Fruit fly (Drosophila melanogaster): ENCODE measurements around the gene FMRFaR.

Gene FMRFaR

dm6 chr3L:3042150-3043049, 40.9 kb downstream of the FMRFaR start, which contains the start of gene Prx4 (continued):
- peak; percentile 48; the same call in 1 of the 2 replicates for TF ChIP-seq CG10959 (GFP tag; IDR thresholded peaks at IDR 0.05)
- TF ChIP-seq zen (tag; optimal IDR thresholded peaks at IDR 0.05), result peak; percentile 20
- peak; percentile 49 for TF ChIP-seq odd (GFP tag; optimal IDR thresholded peaks at IDR 0.05)
- TF ChIP-seq sens-2 (GFP tag; IDR thresholded peaks at IDR 0.05), result peak; percentile 26; the same call in 1 of the 2 replicates
- peak; percentile 72 for TF ChIP-seq CG1233 (GFP tag; optimal IDR thresholded peaks at IDR 0.05)
- TF ChIP-seq z (GFP tag; IDR thresholded peaks at IDR 0.05), result no peak
- TF ChIP-seq hbn (GFP tag; IDR thresholded peaks at IDR 0.05; ENCODE audit: partially characterized antibody), result no peak
- TF ChIP-seq Lim3 (GFP tag; IDR thresholded peaks at IDR 0.05), result no peak
- peak; percentile 21 for TF ChIP-seq Jarid2 (GFP tag; optimal IDR thresholded peaks at IDR 0.05)
- peak; percentile 56 for TF ChIP-seq CG3847 (GFP tag; IDR thresholded peaks at IDR 0.05)
- no peak for TF ChIP-seq mirr (GFP tag; optimal IDR thresholded peaks at IDR 0.05)
- no peak for TF ChIP-seq lbe (GFP tag; optimal IDR thresholded peaks at IDR 0.05)
- peak; percentile 62 for TF ChIP-seq CG15601 (tag; optimal IDR thresholded peaks at IDR 0.05)
- TF ChIP-seq CG12391 (tag; optimal IDR thresholded peaks at IDR 0.05), result peak; percentile 66
- TF ChIP-seq ken (GFP tag; IDR thresholded peaks at IDR 0.05), result peak; percentile 87; the same call in 2 of the 3 replicates
- TF ChIP-seq E2f1 (GFP tag; IDR thresholded peaks at IDR 0.05), result peak; percentile 69
- TF ChIP-seq Dek (tag; optimal IDR thresholded peaks at IDR 0.05), result peak; percentile 69
- TF ChIP-seq CG1647 (GFP tag; optimal IDR thresholded peaks at IDR 0.05), result no peak
- peak; percentile 75 for TF ChIP-seq Mrtf (GFP tag; IDR thresholded peaks at IDR 0.05)
- no peak for TF ChIP-seq Scr (GFP tag; IDR thresholded peaks at IDR 0.05; ENCODE audit: partially characterized antibody)
- TF ChIP-seq Doc3 (GFP tag; IDR thresholded peaks at IDR 0.05; ENCODE audit: partially characterized antibody), result no peak
- TF ChIP-seq dysf (GFP tag; IDR thresholded peaks at IDR 0.05), result peak; percentile 82
- peak; percentile 81 for TF ChIP-seq Fer3 (tag; optimal IDR thresholded peaks at IDR 0.05)
- peak; percentile 1 for TF ChIP-seq sqz (GFP tag; optimal IDR thresholded peaks at IDR 0.05)
- peak; percentile 42 for TF ChIP-seq pnt (GFP tag; optimal IDR thresholded peaks at IDR 0.05)
- TF ChIP-seq TFAM (GFP tag; optimal IDR thresholded peaks at IDR 0.05), result no peak
- TF ChIP-seq Adf1 (GFP tag; IDR thresholded peaks at IDR 0.05), result peak; percentile 17; the same call in 1 of the 2 replicates
- peak; percentile 70 for TF ChIP-seq CG4424 (GFP tag; optimal IDR thresholded peaks at IDR 0.05)
- peak; percentile 46 to 63 for TF ChIP-seq Pdp1 (GFP tag; optimal IDR thresholded peaks at IDR 0.05)
- no peak for TF ChIP-seq CG8089 (GFP tag; optimal IDR thresholded peaks at IDR 0.05)
- no peak for TF ChIP-seq sim (GFP tag; IDR thresholded peaks at IDR 0.05)
- TF ChIP-seq Fer2 (tag; optimal IDR thresholded peaks at IDR 0.05), result peak; percentile 29
- TF ChIP-seq ham (GFP tag; IDR thresholded peaks at IDR 0.05), result 0 out of 2 replicates have a peak, but pooled peaks have one; percentile 14
- no peak for TF ChIP-seq nom (GFP tag; optimal IDR thresholded peaks at IDR 0.05)
- peak; percentile 39 for TF ChIP-seq CG4707 (GFP tag; optimal IDR thresholded peaks at IDR 0.05)
- TF ChIP-seq oc (tag; optimal IDR thresholded peaks at IDR 0.05), result peak; percentile 27
- TF ChIP-seq CG43689 (GFP tag; IDR thresholded peaks at IDR 0.05), result 0 out of 2 replicates have a peak, but pooled peaks have one; percentile 20
- no peak for TF ChIP-seq klu (GFP tag; IDR thresholded peaks at IDR 0.05)
- peak; percentile 85 for TF ChIP-seq Xrp1 (GFP tag; IDR thresholded peaks at IDR 0.05)
- peak; percentile 70 for TF ChIP-seq nmo (GFP tag; optimal IDR thresholded peaks at IDR 0.05)
- no peak for TF ChIP-seq CG34224 (GFP tag; IDR thresholded peaks at IDR 0.05; ENCODE audit: partially characterized antibody)
- TF ChIP-seq ac (GFP tag; optimal IDR thresholded peaks at IDR 0.05), result no peak
- TF ChIP-seq CG13424 (tag; optimal IDR thresholded peaks at IDR 0.05), result peak; percentile 64
- no peak for TF ChIP-seq en (GFP tag; optimal IDR thresholded peaks at IDR 0.05)
- peak; percentile 81 for TF ChIP-seq Med (GFP tag)
- peak; percentile 68 for TF ChIP-seq CG17385 (GFP tag; optimal IDR thresholded peaks at IDR 0.05)
- peak; percentile 18 for TF ChIP-seq twi (tag; optimal IDR thresholded peaks at IDR 0.05)
- TF ChIP-seq so (GFP tag; IDR thresholded peaks at IDR 0.05), result peak; percentile 76
